Worm (Caenorhabditis elegans) whole organism, L3 larva: Measurements from ENCODE around the gene fipr-4.

ENCODE experiments used
- ZK546.5 ChIP-seq: sonication (generic microtip); optimal IDR thresholded peaks from 2 replicates; lab custom pipeline; 2017; ENCODE audit warnings: missing biosample characterization, missing genetic modification characterization
- aly-2 ChIP-seq: fragments of 150-350 bp; optimal IDR thresholded peaks from 2 replicates; lab custom pipeline; 2014; ENCODE audit warnings: missing biosample characterization, missing genetic modification characterization
- ceh-16 ChIP-seq: sonication (generic microtip); optimal IDR thresholded peaks from 2 replicates; lab custom pipeline; 2017; ENCODE audit warnings: missing biosample characterization, missing genetic modification characterization
- ceh-28 ChIP-seq: fragments of 150-350 bp; optimal IDR thresholded peaks from 2 replicates; lab custom pipeline; 2014; ENCODE audit warnings: missing biosample characterization, missing genetic modification reagents, missing genetic modification characterization
- ceh-9 ChIP-seq: sonication (generic microtip); optimal IDR thresholded peaks from 2 replicates; lab custom pipeline; 2018; ENCODE audit warnings: missing biosample characterization, missing genetic modification characterization
- daf-12 ChIP-seq: fragments of 150-350 bp; optimal IDR thresholded peaks from 2 replicates; lab custom pipeline; 2014; ENCODE audit warnings: missing biosample characterization, missing genetic modification reagents, missing genetic modification characterization
- egl-27 ChIP-seq: sonication (generic microtip); optimal IDR thresholded peaks from 4 replicates; lab custom pipeline; 2017; ENCODE audit warnings: missing biosample characterization, missing genetic modification reagents, missing genetic modification characterization
- egl-5 ChIP-seq: fragments of 150-350 bp; optimal IDR thresholded peaks from 2 replicates; lab custom pipeline; 2017; ENCODE audit warnings: missing biosample characterization, missing genetic modification reagents, missing genetic modification characterization, inconsistent platforms
- elt-1 ChIP-seq: fragments of 150-350 bp; optimal IDR thresholded peaks from 2 replicates; lab custom pipeline; 2014; ENCODE audit warnings: missing biosample characterization, missing genetic modification characterization
- elt-2 ChIP-seq: sonication (generic microtip); optimal IDR thresholded peaks from 2 replicates; lab custom pipeline; 2016; ENCODE audit warnings: missing genetic modification reagents, mild to moderate bottlenecking, missing genetic modification characterization, missing compliant biosample characterization
- elt-3 ChIP-seq, 3 experiments: fragments of 150-350 bp in 1 of 3; sonication (generic microtip) in 2 of 3; optimal IDR thresholded peaks; 2 replicates in 2 of 3; 4 replicates in 1 of 3; lab custom pipeline; 2014 to 2017; ENCODE audit warnings: missing biosample characterization in 3 of 3, missing genetic modification characterization in 3 of 3
- eor-1 ChIP-seq, 2 experiments: fragments of 150-350 bp; optimal IDR thresholded peaks; 2 replicates each; lab custom pipeline; 2014 to 2018; ENCODE audit warnings: missing biosample characterization in 2 of 2, missing genetic modification characterization in 2 of 2
- fkh-10 ChIP-seq: sonication (generic microtip); optimal IDR thresholded peaks from 2 replicates; lab custom pipeline; 2017; ENCODE audit warnings: missing biosample characterization, missing genetic modification reagents, missing genetic modification characterization
- hmg-11 ChIP-seq: sonication (generic microtip); optimal IDR thresholded peaks from 2 replicates; lab custom pipeline; 2016; ENCODE audit warnings: missing genetic modification characterization, missing compliant biosample characterization
- lin-15B ChIP-seq: fragments of 150-350 bp; optimal IDR thresholded peaks from 2 replicates; lab custom pipeline; 2014; ENCODE audit warnings: missing biosample characterization, missing genetic modification characterization
- lin-39 ChIP-seq: fragments of 150-350 bp; optimal IDR thresholded peaks from 2 replicates; lab custom pipeline; 2018; ENCODE audit warnings: missing biosample characterization, missing genetic modification reagents, missing genetic modification characterization
- lsy-12 ChIP-seq: sonication (generic microtip); optimal IDR thresholded peaks from 2 replicates; lab custom pipeline; 2016; ENCODE audit warnings: mild to moderate bottlenecking, missing genetic modification characterization, missing compliant biosample characterization
- mdl-1 ChIP-seq: fragments of 150-350 bp; optimal IDR thresholded peaks from 2 replicates; lab custom pipeline; 2014; ENCODE audit warnings: missing biosample characterization, missing genetic modification characterization
- mml-1 ChIP-seq: fragments of 150-350 bp; sonication (generic microtip); optimal IDR thresholded peaks from 3 replicates; lab custom pipeline; 2014; ENCODE audit warnings: missing biosample characterization, missing genetic modification characterization
- nfya-1 ChIP-seq: sonication (generic microtip); optimal IDR thresholded peaks from 2 replicates; lab custom pipeline; 2017; ENCODE audit warnings: missing genetic modification characterization, mild to moderate bottlenecking, missing compliant biosample characterization, antibody characterized with exemption, moderate library complexity; ENCODE audit not compliant: insufficient read depth
- nhr-11 ChIP-seq: fragments of 150-350 bp; optimal IDR thresholded peaks from 2 replicates; lab custom pipeline; 2014; ENCODE audit warnings: missing biosample characterization, missing genetic modification characterization
- nhr-23 ChIP-seq: fragments of 150-350 bp; optimal IDR thresholded peaks from 2 replicates; lab custom pipeline; 2014; ENCODE audit warnings: missing biosample characterization, missing genetic modification reagents, missing genetic modification characterization
- nhr-28 ChIP-seq: fragments of 150-350 bp; optimal IDR thresholded peaks from 2 replicates; lab custom pipeline; 2014; ENCODE audit warnings: missing biosample characterization, missing genetic modification characterization
- nhr-67 ChIP-seq: fragments of 150-350 bp; optimal IDR thresholded peaks from 2 replicates; lab custom pipeline; 2014; ENCODE audit warnings: missing biosample characterization, missing genetic modification characterization
- nhr-76 ChIP-seq: fragments of 150-350 bp; sonication (generic microtip); optimal IDR thresholded peaks from 5 replicates; lab custom pipeline; 2014; ENCODE audit warnings: missing biosample characterization, missing genetic modification characterization
- pha-4 ChIP-seq: fragments of 150-350 bp; optimal IDR thresholded peaks from 2 replicates; lab custom pipeline; 2014; ENCODE audit warnings: missing biosample characterization, missing genetic modification reagents, missing genetic modification characterization
- pqm-1 ChIP-seq: fragments of 150-350 bp; optimal IDR thresholded peaks from 2 replicates; lab custom pipeline; 2017; ENCODE audit warnings: missing biosample characterization, missing genetic modification characterization, inconsistent platforms
- sea-2 ChIP-seq: fragments of 150-350 bp; sonication (generic microtip); optimal IDR thresholded peaks from 4 replicates; lab custom pipeline; 2014; ENCODE audit warnings: missing biosample characterization, missing genetic modification reagents, missing genetic modification characterization
- skn-1 ChIP-seq: fragments of 150-350 bp; optimal IDR thresholded peaks from 2 replicates; lab custom pipeline; 2014; ENCODE audit warnings: missing biosample characterization, missing genetic modification characterization
- snpc-4 ChIP-seq: fragments of 150-350 bp; optimal IDR thresholded peaks from 2 replicates; lab custom pipeline; 2014; ENCODE audit warnings: missing biosample characterization, missing genetic modification characterization
- unc-62 ChIP-seq: fragments of 150-350 bp; sonication (generic microtip); optimal IDR thresholded peaks from 4 replicates; lab custom pipeline; 2014; ENCODE audit warnings: missing biosample characterization, missing genetic modification reagents, missing genetic modification characterization
- ztf-11 ChIP-seq: fragments of 150-350 bp; optimal IDR thresholded peaks from 2 replicates; lab custom pipeline; 2014; ENCODE audit warnings: missing biosample characterization, missing genetic modification characterization
- ztf-4 ChIP-seq: fragments of 150-350 bp; optimal IDR thresholded peaks from 2 replicates; lab custom pipeline; 2014; ENCODE audit warnings: missing biosample characterization, missing genetic modification characterization

fipr-4 gene

ce11 chrV:10228360-10228759, at the start of gene fipr-4:
fipr-4 (minus strand) TSS chrV:10228460.
- TF ChIP-seq pha-4 (tag; lab: Kevin White, UChicago), result peak; percentile 42
- TF ChIP-seq nhr-23 (tag; lab: Kevin White, UChicago), result no peak
- TF ChIP-seq, all 47 proteins: peak for 1

- TF ChIP-seq snpc-4 (tag; lab: Kevin White, UChicago) (no peak), mml-1 (no peak), egl-5 (tag; lab: Kevin White, UChicago) (no peak), lin-15B (tag; lab: Kevin White, UChicago) (no peak), elt-2 (tag; lab: Kevin White, UChicago) (peak; percentile 87), hmg-11 (tag; lab: Kevin White, UChicago) (no peak), daf-12 (tag; lab: Kevin White, UChicago) (no peak), aly-2 (no peak), fkh-10 (GFP tag; lab: Kevin White, UChicago) (no peak), pqm-1 (tag; lab: Kevin White, UChicago) (peak; percentile 83), nfya-1 (tag; lab: Kevin White, UChicago) (no peak), nhr-67 (tag; lab: Kevin White, UChicago) (no peak), eor-1 (tag; optimal IDR thresholded peaks at IDR 0.05; lab: Kevin White, UChicago) (no peak), ceh-16 (tag; lab: Kevin White, UChicago) (no peak)
Measured at ce11 chrV:10277579-10277978, 49.3 kb upstream of the fipr-4 start, which contains the start of gene lys-1. lys-1 (plus strand) TSS chrV:10277904.

- TF ChIP-seq nhr-23 (tag; lab: Kevin White, UChicago) (no peak), ceh-16 (tag; lab: Kevin White, UChicago) (no peak), nhr-76 (tag; lab: Kevin White, UChicago) (no peak), nhr-28 (tag; lab: Kevin White, UChicago) (no peak), ceh-28 (tag; lab: Kevin White, UChicago) (no peak), ztf-11 (tag; lab: Kevin White, UChicago) (no peak), ceh-9 (no peak)
Measured at ce11 chrV:10276038-10276437, 47.8 kb upstream of the fipr-4 start.

ce11 chrV:10275619-10276018, 47.4 kb upstream of the fipr-4 start, which contains the start of gene Y22F5A.11:
Y22F5A.11 (minus strand) TSS chrV:10275646.
- no peak for TF ChIP-seq elt-3 (tag; optimal IDR thresholded peaks at IDR 0.05; lab: Kevin White, UChicago)
- peak; percentile 4 for TF ChIP-seq hmg-11 (tag; lab: Kevin White, UChicago)
- TF ChIP-seq snpc-4 (tag; lab: Kevin White, UChicago), result peak; percentile 68
- TF ChIP-seq nfya-1 (tag; lab: Kevin White, UChicago), result peak; percentile 20
- TF ChIP-seq egl-27 (tag; lab: Kevin White, UChicago), result no peak
- no peak for TF ChIP-seq mml-1
- TF ChIP-seq ztf-4 (tag; lab: Kevin White, UChicago), result no peak
- no peak for TF ChIP-seq aly-2
- TF ChIP-seq mdl-1, result no peak
- TF ChIP-seq ceh-28 (tag; lab: Kevin White, UChicago), result no peak
- no peak for TF ChIP-seq fkh-10 (GFP tag; lab: Kevin White, UChicago)
- TF ChIP-seq egl-5 (tag; lab: Kevin White, UChicago), result peak; percentile 46
- peak; percentile 42 for TF ChIP-seq lin-39 (tag; lab: Kevin White, UChicago)

ce11 chrV:10273837-10274236, 45.6 kb upstream of the fipr-4 start:
- no peak for TF ChIP-seq ztf-11 (tag; lab: Kevin White, UChicago)
- TF ChIP-seq lsy-12, result no peak
- peak; percentile 76 for TF ChIP-seq hmg-11 (tag; lab: Kevin White, UChicago)
- peak; percentile 64 for TF ChIP-seq sea-2 (GFP tag; lab: Kevin White, UChicago)
- no peak for TF ChIP-seq skn-1 (tag; lab: Kevin White, UChicago)
- peak; percentile 67 for TF ChIP-seq elt-1
- no peak for TF ChIP-seq nhr-23 (tag; lab: Kevin White, UChicago)
- peak; percentile 81 for TF ChIP-seq unc-62 (GFP tag; lab: Kevin White, UChicago)
- TF ChIP-seq nhr-76 (tag; lab: Kevin White, UChicago), result no peak
- no peak for TF ChIP-seq mml-1
- TF ChIP-seq nfya-1 (tag; lab: Kevin White, UChicago), result peak; percentile 77
- no peak for TF ChIP-seq ZK546.5 (tag; lab: Kevin White, UChicago)
- TF ChIP-seq nhr-11 (tag; lab: Kevin White, UChicago), result peak; percentile 46
- TF ChIP-seq fkh-10 (GFP tag; lab: Kevin White, UChicago), result peak; percentile 85
- no peak for TF ChIP-seq mdl-1
- TF ChIP-seq snpc-4 (tag; lab: Kevin White, UChicago), result peak; percentile 55
- peak; percentile 56 for TF ChIP-seq ceh-28 (tag; lab: Kevin White, UChicago)
- no peak for TF ChIP-seq elt-3 (tag; optimal IDR thresholded peaks at IDR 0.05; lab: Kevin White, UChicago)
